Fruit fly (Drosophila melanogaster): ENCODE measurements around the gene stai.

stai gene

dm6 chr2L:6098479-6099269 is 1.5 kb upstream of the stai start, which contains the start of gene CG9175 (continued):
- TF ChIP-seq CG7556 (GFP tag; optimal IDR thresholded peaks at IDR 0.05): peak; percentile 2
- peak; percentile 99 for TF ChIP-seq CG42726 (GFP tag; IDR thresholded peaks at IDR 0.05; ENCODE audit: partially characterized antibody)
- TF ChIP-seq Dll (GFP tag; IDR thresholded peaks at IDR 0.05; ENCODE audit: partially characterized antibody): peak; percentile 95
- peak; percentile 39 for TF ChIP-seq tx (GFP tag; optimal IDR thresholded peaks at IDR 0.05)
- TF ChIP-seq pros (GFP tag; optimal IDR thresholded peaks at IDR 0.05): peak; percentile 17
- no peak for TF ChIP-seq B-H1 (GFP tag; IDR thresholded peaks at IDR 0.05)
- peak; percentile 43 for TF ChIP-seq bcd (GFP tag; optimal IDR thresholded peaks at IDR 0.05)
- no peak for TF ChIP-seq zf30C (GFP tag; optimal IDR thresholded peaks at IDR 0.05)
- peak; percentile 39; the same call in 1 of the 2 replicates for TF ChIP-seq Ptx1 (GFP tag; IDR thresholded peaks at IDR 0.05)
- peak; percentile 99 for TF ChIP-seq Sry-δ (GFP tag; optimal IDR thresholded peaks at IDR 0.05)
- TF ChIP-seq Adf1 (GFP tag; IDR thresholded peaks at IDR 0.05): peak; percentile 12; the same call in 1 of the 2 replicates
- peak; percentile 22 for TF ChIP-seq Blimp-1 (GFP tag; optimal IDR thresholded peaks at IDR 0.05)
- no peak for TF ChIP-seq CG3281 (GFP tag; optimal IDR thresholded peaks at IDR 0.05)
- TF ChIP-seq bsh (GFP tag; optimal IDR thresholded peaks at IDR 0.05): peak in 1 of 2 experiments; percentile 24
- TF ChIP-seq CG13287 (GFP tag; IDR thresholded peaks at IDR 0.05; ENCODE audit: partially characterized antibody): peak; percentile 99
- TF ChIP-seq z (GFP tag; IDR thresholded peaks at IDR 0.05): no peak
- TF ChIP-seq nau (GFP tag; optimal IDR thresholded peaks at IDR 0.05): peak; percentile 17
- peak; percentile 58; the same call in 1 of the 2 replicates for TF ChIP-seq cas (GFP tag; IDR thresholded peaks at IDR 0.05)
- TF ChIP-seq bab2 (GFP tag; optimal IDR thresholded peaks at IDR 0.05): peak; percentile 8
- TF ChIP-seq CG16779 (GFP tag; IDR thresholded peaks at IDR 0.05): no peak
- peak; percentile 98 for TF ChIP-seq MESR4 (GFP tag; optimal IDR thresholded peaks at IDR 0.05)
- TF ChIP-seq CG14441 (GFP tag; IDR thresholded peaks at IDR 0.05): no peak
- TF ChIP-seq Ets97D (GFP tag; optimal IDR thresholded peaks at IDR 0.05): peak; percentile 82
- TF ChIP-seq tna (GFP tag; IDR thresholded peaks at IDR 0.05; ENCODE audit: partially characterized antibody): peak; percentile 93
- peak; percentile 63 for TF ChIP-seq CG10462 (GFP tag; optimal IDR thresholded peaks at IDR 0.05)
- TF ChIP-seq CG3407 (GFP tag; optimal IDR thresholded peaks at IDR 0.05): no peak
- peak; percentile 97 for TF ChIP-seq Opbp (GFP tag; IDR thresholded peaks at IDR 0.05; ENCODE audit: partially characterized antibody)
- peak; percentile 35 for TF ChIP-seq Sry-β (GFP tag; optimal IDR thresholded peaks at IDR 0.05)
- TF ChIP-seq CoRest (tag; optimal IDR thresholded peaks at IDR 0.05): peak; percentile 33
- peak; percentile 36 for TF ChIP-seq CG2678 (tag; optimal IDR thresholded peaks at IDR 0.05)
- peak; percentile 51 for TF ChIP-seq phol (tag; optimal IDR thresholded peaks at IDR 0.05)
- peak; percentile 99 for TF ChIP-seq BEAF-32 (GFP tag; optimal IDR thresholded peaks at IDR 0.05)
- TF ChIP-seq HHEX (GFP tag; optimal IDR thresholded peaks at IDR 0.05): no peak
- TF ChIP-seq CG33213 (GFP tag; optimal IDR thresholded peaks at IDR 0.05): peak; percentile 70
- peak; percentile 47 for TF ChIP-seq CG13775 (GFP tag; optimal IDR thresholded peaks at IDR 0.05)
- TF ChIP-seq hbn (GFP tag; IDR thresholded peaks at IDR 0.05; ENCODE audit: partially characterized antibody): peak; percentile 98
- no peak for TF ChIP-seq NK7.1 (GFP tag; optimal IDR thresholded peaks at IDR 0.05)
- peak; percentile 23 for TF ChIP-seq oc (tag; optimal IDR thresholded peaks at IDR 0.05)
- TF ChIP-seq YL-1 (GFP tag; optimal IDR thresholded peaks at IDR 0.05): peak; percentile 94
- peak; percentile 44 for TF ChIP-seq Nf-YC (tag; optimal IDR thresholded peaks at IDR 0.05)
- peak; percentile 19 for TF ChIP-seq CG10209 (GFP tag; optimal IDR thresholded peaks at IDR 0.05)
- peak; percentile 34 for TF ChIP-seq CG7271 (tag; optimal IDR thresholded peaks at IDR 0.05)
- TF ChIP-seq Mad (GFP tag; optimal IDR thresholded peaks at IDR 0.05): peak; percentile 30
- TF ChIP-seq onecut (GFP tag; IDR thresholded peaks at IDR 0.05): peak; percentile 64; the same call in 1 of the 2 replicates
- peak; percentile 41 for TF ChIP-seq zfh2 (GFP tag; optimal IDR thresholded peaks at IDR 0.05)
- peak; percentile 94 for TF ChIP-seq inv (GFP tag; IDR thresholded peaks at IDR 0.05; ENCODE audit: partially characterized antibody)
- TF ChIP-seq CG13894 (tag; optimal IDR thresholded peaks at IDR 0.05): peak; percentile 75

Measured in whole organism, embryonic.